Worm (Caenorhabditis elegans): ENCODE results near the gene par-3.

DNA sequence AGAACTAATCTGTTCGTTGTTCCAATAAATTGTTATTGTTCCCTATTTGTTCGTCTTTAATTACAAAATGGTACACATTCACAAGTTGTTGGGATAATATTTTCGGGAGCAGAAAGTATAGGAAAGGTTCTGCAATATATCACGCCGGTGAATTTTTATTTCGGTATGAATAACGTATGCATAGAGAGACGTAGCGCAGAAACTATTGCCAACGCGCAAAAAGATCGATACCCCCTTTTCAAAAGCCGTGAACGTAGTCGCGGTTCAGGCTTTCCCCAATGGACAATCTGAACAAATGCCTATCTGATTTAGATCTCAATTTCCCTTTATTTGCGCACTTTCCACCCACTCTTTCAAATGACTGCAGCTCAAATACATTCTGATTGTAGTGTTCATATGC is 16.1 kb downstream of the par-3 start, which contains the start of gene pst-2:
- TF ChIP-seq ztf-11 (tag; optimal IDR thresholded peaks at IDR 0.05) (no peak), pha-4 (tag; optimal IDR thresholded peaks at IDR 0.05) (no peak), unc-62 (GFP tag; optimal IDR thresholded peaks at IDR 0.05) (no peak), nhr-28 (tag; optimal IDR thresholded peaks at IDR 0.05) (no peak), mep-1 (tag; optimal IDR thresholded peaks at IDR 0.05) (no peak), drap-1 (GFP tag; optimal IDR thresholded peaks at IDR 0.05) (no peak), flh-1 (GFP tag; optimal IDR thresholded peaks at IDR 0.05) (no peak), snpc-4 (tag; optimal IDR thresholded peaks at IDR 0.05) (no peak), nhr-12 (tag; optimal IDR thresholded peaks at IDR 0.05) (no peak), ceh-39 (tag; optimal IDR thresholded peaks at IDR 0.05) (no peak), elt-3 (tag; optimal IDR thresholded peaks at IDR 0.05) (no peak), elt-1 (tag; optimal IDR thresholded peaks at IDR 0.05; ENCODE audit: borderline replicate concordance, insufficient read depth) (no peak), hlh-1 (tag; optimal IDR thresholded peaks at IDR 0.05) (no peak), lin-13 (tag; optimal IDR thresholded peaks at IDR 0.05) (no peak)

Measured in whole organism, mixed stage, embryonic.